Worm (Caenorhabditis elegans): ENCODE data around the gene fbxb-24.

Gene fbxb-24

DNA sequence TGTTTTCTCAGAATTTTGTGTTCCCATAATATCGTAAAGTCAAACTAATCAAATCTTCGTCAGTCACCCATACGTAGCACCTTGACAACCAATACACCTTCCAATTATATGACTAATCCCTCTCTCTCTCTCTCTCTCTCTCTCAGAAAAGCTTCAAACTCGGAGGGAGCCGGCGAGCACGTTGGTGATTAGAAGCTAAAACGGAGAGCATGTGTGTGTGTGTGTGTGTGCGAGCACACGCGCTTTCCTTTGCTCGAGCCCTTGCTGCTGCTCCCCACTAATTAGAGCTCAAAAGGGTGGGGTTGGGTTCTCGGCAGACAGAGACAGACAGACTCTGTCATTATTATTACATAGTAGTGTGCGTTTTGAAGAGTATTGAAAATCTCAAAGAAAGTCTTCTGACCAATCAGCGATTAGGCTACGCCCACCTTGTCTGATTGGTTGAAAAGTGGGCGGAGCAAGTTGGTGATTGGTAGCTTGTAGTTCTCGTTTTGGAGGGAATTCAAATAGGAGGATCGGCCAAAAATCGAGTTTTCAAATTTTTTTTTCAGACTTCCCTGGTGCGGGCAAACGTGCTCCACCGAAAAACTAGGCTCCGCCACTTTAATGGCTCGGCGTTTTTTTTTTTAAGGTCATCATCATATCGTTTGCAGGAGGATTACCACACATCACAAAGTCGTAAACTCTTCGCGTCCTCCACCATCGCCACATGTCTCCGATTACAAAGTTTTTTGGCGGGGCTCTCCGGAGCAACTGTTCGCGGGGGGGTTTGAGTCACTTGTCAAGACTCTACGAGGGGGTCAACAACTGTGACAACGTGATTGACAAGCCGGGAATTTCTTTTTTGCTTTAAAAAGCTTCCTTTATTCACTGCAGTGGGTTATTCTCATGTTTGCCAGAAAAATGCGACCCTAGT, 26.5 kb downstream of the fbxb-24 start:
- TF ChIP-seq hlh-8 (tag; optimal IDR thresholded peaks at IDR 0.05) (no peak), ceh-34 (tag; optimal IDR thresholded peaks at IDR 0.05) (no peak), K02D7.2 (tag; optimal IDR thresholded peaks at IDR 0.05) (peak; percentile 31), lin-11 (tag; optimal IDR thresholded peaks at IDR 0.05) (no peak), sox-2 (GFP tag; IDR thresholded peaks at IDR 0.05) (no peak), unc-42 (tag; optimal IDR thresholded peaks at IDR 0.05) (peak; percentile 57), ceh-14 (tag; optimal IDR thresholded peaks at IDR 0.05) (peak; percentile 78), ceh-18 (tag; optimal IDR thresholded peaks at IDR 0.05) (peak; percentile 43), hlh-13 (GFP tag; optimal IDR thresholded peaks at IDR 0.05) (no peak), nfya-1 (tag; optimal IDR thresholded peaks at IDR 0.05) (peak; percentile 99), odd-2 (tag; optimal IDR thresholded peaks at IDR 0.05) (no peak), T23F11.4 (GFP tag; optimal IDR thresholded peaks at IDR 0.05) (no peak), pax-1 (tag; optimal IDR thresholded peaks at IDR 0.05) (no peak), syd-9 (tag; optimal IDR thresholded peaks at IDR 0.05) (no peak), pag-3 (tag; optimal IDR thresholded peaks at IDR 0.05; ENCODE audit: borderline replicate concordance) (no peak), tbx-7 (tag; optimal IDR thresholded peaks at IDR 0.05) (no peak), lim-6 (tag; optimal IDR thresholded peaks at IDR 0.05) (no peak), unc-3 (GFP tag; conservative IDR thresholded peaks at IDR 0.05) (no peak), unc-3 (tag; optimal IDR thresholded peaks at IDR 0.05) (no peak), ceh-31 (tag; optimal IDR thresholded peaks at IDR 0.05) (no peak), ama-1 (optimal IDR thresholded peaks at IDR 0.05) (no peak), unc-55 (GFP tag; optimal IDR thresholded peaks at IDR 0.05) (peak; percentile 93), mec-3 (tag; optimal IDR thresholded peaks at IDR 0.05; ENCODE audit: borderline replicate concordance) (no peak), madf-2 (tag; optimal IDR thresholded peaks at IDR 0.05) (no peak), ttx-3 (tag; optimal IDR thresholded peaks at IDR 0.05) (no peak), nhr-232 (tag; optimal IDR thresholded peaks at IDR 0.05) (no peak), rnt-1 (tag; optimal IDR thresholded peaks at IDR 0.05) (no peak), ceh-48 (tag; optimal IDR thresholded peaks at IDR 0.05) (no peak), pqm-1 (tag; optimal IDR thresholded peaks at IDR 0.05) (no peak), elt-2 (tag; optimal IDR thresholded peaks at IDR 0.05) (peak; percentile 3), gmeb-2 (tag; optimal IDR thresholded peaks at IDR 0.05) (no peak), ceh-22 (tag; optimal IDR thresholded peaks at IDR 0.05) (no peak), pha-2 (tag; optimal IDR thresholded peaks at IDR 0.05) (no peak), ceh-19 (GFP tag; optimal IDR thresholded peaks at IDR 0.05) (no peak), sox-4 (tag; optimal IDR thresholded peaks at IDR 0.05) (peak; percentile 12), npax-4 (tag; optimal IDR thresholded peaks at IDR 0.05) (no peak), ceh-6 (GFP tag; optimal IDR thresholded peaks at IDR 0.05) (no peak), ceh-45 (GFP tag; IDR thresholded peaks at IDR 0.05) (no peak), hlh-30 (tag; optimal IDR thresholded peaks at IDR 0.05; ENCODE audit: insufficient read depth) (no peak), ahr-1 (tag; optimal IDR thresholded peaks at IDR 0.05) (no peak), unc-86 (tag; optimal IDR thresholded peaks at IDR 0.05) (no peak)

ce11 chrIII:11935948-11936280, 27.2 kb downstream of the fbxb-24 start:
- TF ChIP-seq ceh-31 (tag; optimal IDR thresholded peaks at IDR 0.05) (peak; percentile 24), lim-6 (tag; optimal IDR thresholded peaks at IDR 0.05) (no peak), Y22D7AL.16 (tag; optimal IDR thresholded peaks at IDR 0.05) (no peak), che-1 (tag; optimal IDR thresholded peaks at IDR 0.05) (peak; percentile 41), gmeb-2 (tag; optimal IDR thresholded peaks at IDR 0.05) (peak; percentile 21), pat-9 (tag; optimal IDR thresholded peaks at IDR 0.05) (peak; percentile 17), ceh-2 (tag; optimal IDR thresholded peaks at IDR 0.05) (peak; percentile 0), ceh-14 (tag; optimal IDR thresholded peaks at IDR 0.05) (peak; percentile 51), unc-42 (tag; optimal IDR thresholded peaks at IDR 0.05) (peak; percentile 14), pros-1 (tag; optimal IDR thresholded peaks at IDR 0.05) (no peak), K02D7.2 (tag; optimal IDR thresholded peaks at IDR 0.05) (peak; percentile 49), mec-3 (tag; optimal IDR thresholded peaks at IDR 0.05; ENCODE audit: borderline replicate concordance) (peak; percentile 36)

Data from whole organism, late embryonic.